Fruit fly (Drosophila melanogaster) whole organism, embryonic: ENCODE measurements around the gene CG11458.

Experiments
- Atf6 ChIP-seq: fragments of 200-800 bp; sonication (Bioruptor generic); IDR thresholded peaks from 2 replicates; pipeline ENCODE4 v1.3.6; 2022; ENCODE audit warnings: missing biosample characterization, missing genetic modification characterization
- CG10979 ChIP-seq: fragments of 200-800 bp; sonication (Bioruptor generic); optimal IDR thresholded peaks from 2 replicates; lab custom pipeline; 2018; ENCODE audit warnings: missing biosample characterization, mild to moderate bottlenecking, missing genetic modification characterization, moderate library complexity
- CG12155 ChIP-seq: fragments of 200-800 bp; sonication (Bioruptor generic); optimal IDR thresholded peaks from 3 replicates; lab custom pipeline; 2016; ENCODE audit warnings: missing biosample characterization, missing genetic modification characterization
- CG12391 ChIP-seq: fragments of 200-800 bp; sonication (Bioruptor generic); optimal IDR thresholded peaks from 3 replicates; lab custom pipeline; 2018; ENCODE audit warnings: missing biosample characterization, mild to moderate bottlenecking, missing genetic modification characterization, moderate library complexity
- CG13424 ChIP-seq: fragments of 200-800 bp; sonication (Bioruptor generic); optimal IDR thresholded peaks from 2 replicates; lab custom pipeline; 2019; ENCODE audit warnings: missing biosample characterization, mild to moderate bottlenecking, missing genetic modification characterization, moderate library complexity
- CG13775 ChIP-seq: fragments of 200-800 bp; sonication (Bioruptor generic); optimal IDR thresholded peaks from 3 replicates; lab custom pipeline; 2017; ENCODE audit warnings: missing biosample characterization, mild to moderate bottlenecking, missing genetic modification characterization
- CG17361 ChIP-seq: fragments of 200-800 bp; sonication (Bioruptor generic); IDR thresholded peaks from 3 replicates; pipeline ENCODE4 v1.3.6; 2022; ENCODE audit warnings: missing biosample characterization, missing genetic modification characterization
- CG17829 ChIP-seq: fragments of 200-800 bp; optimal IDR thresholded peaks from 2 replicates; lab custom pipeline; 2019; ENCODE audit warnings: missing biosample characterization, mild to moderate bottlenecking, missing genetic modification characterization, moderate library complexity
- CG18262 ChIP-seq: fragments of 200-800 bp; optimal IDR thresholded peaks from 3 replicates; lab custom pipeline; 2019; ENCODE audit warnings: missing biosample characterization, mild to moderate bottlenecking, missing genetic modification characterization, moderate library complexity
- CG31224 ChIP-seq: fragments of 200-800 bp; sonication (Bioruptor generic); IDR thresholded peaks from 2 replicates; pipeline ENCODE4 v1.3.6; 2022; ENCODE audit warnings: missing biosample characterization, missing genetic modification characterization
- CG32767 ChIP-seq: fragments of 200-800 bp; sonication (Bioruptor generic); IDR thresholded peaks from 2 replicates; pipeline ENCODE4 v1.3.6; 2022; ENCODE audit warnings: missing biosample characterization, missing genetic modification characterization
- CG3407 ChIP-seq: fragments of 200-800 bp; sonication (Bioruptor generic); optimal IDR thresholded peaks from 2 replicates; lab custom pipeline; 2018; ENCODE audit warnings: missing biosample characterization, mild to moderate bottlenecking, missing genetic modification characterization
- CG7271 ChIP-seq: fragments of 200-800 bp; sonication (Bioruptor generic); optimal IDR thresholded peaks from 2 replicates; lab custom pipeline; 2018; ENCODE audit warnings: missing biosample characterization, mild to moderate bottlenecking, missing genetic modification characterization, moderate library complexity
- CG7556 ChIP-seq: fragments of 200-800 bp; sonication (Bioruptor generic); optimal IDR thresholded peaks from 2 replicates; lab custom pipeline; 2017; ENCODE audit warnings: missing biosample characterization, mild to moderate bottlenecking, missing genetic modification characterization
- CrebB ChIP-seq: fragments of 200-800 bp; sonication (Bioruptor generic); optimal IDR thresholded peaks from 3 replicates; lab custom pipeline; 2018; ENCODE audit warnings: missing biosample characterization, mild to moderate bottlenecking, missing genetic modification characterization
- Dll ChIP-seq: fragments of 200-800 bp; sonication (Bioruptor generic); IDR thresholded peaks from 4 replicates; pipeline ENCODE4 v1.3.6; 2022; ENCODE audit warnings: missing biosample characterization, missing genetic modification characterization; ENCODE audit not compliant: partially characterized antibody
- H2.0 ChIP-seq: fragments of 200-800 bp; sonication (Bioruptor generic); IDR thresholded peaks from 2 replicates; pipeline ENCODE4 v1.3.6; 2022; ENCODE audit warnings: missing biosample characterization, missing genetic modification characterization
- HLHmδ ChIP-seq: fragments of 200-800 bp; sonication (Bioruptor generic); optimal IDR thresholded peaks from 2 replicates; lab custom pipeline; 2018; ENCODE audit warnings: missing biosample characterization, mild to moderate bottlenecking, missing genetic modification characterization, moderate library complexity
- Hr78 ChIP-seq, 2 experiments: fragments of 200-800 bp in 1 of 2; fragments of >200 bp in 1 of 2; sonication (Bioruptor generic) in 1 of 2; optimal IDR thresholded peaks; 2 replicates each; lab custom pipeline; 2017 to 2019; ENCODE audit warnings: missing biosample characterization in 2 of 2, missing genetic modification characterization in 2 of 2, mild to moderate bottlenecking in 1 of 2, moderate library complexity in 1 of 2
- Kr ChIP-seq: fragments of 200-800 bp; sonication (Bioruptor generic); optimal IDR thresholded peaks from 2 replicates; lab custom pipeline; 2017; ENCODE audit warnings: missing biosample characterization, mild to moderate bottlenecking, missing genetic modification characterization
- Med ChIP-seq: fragments of 200-800 bp; sonication (Bioruptor generic); peaks from one replicate; lab custom pipeline; 2016; ENCODE audit warnings: missing biosample characterization, missing genetic modification characterization, mild to moderate bottlenecking, inconsistent platforms, moderate library complexity
- Nf-YB ChIP-seq: fragments of 200-800 bp; sonication (Bioruptor generic); optimal IDR thresholded peaks from 3 replicates; lab custom pipeline; 2019; ENCODE audit warnings: missing biosample characterization, mild to moderate bottlenecking, missing genetic modification characterization, moderate library complexity
- Nf-YC ChIP-seq: fragments of 200-800 bp; optimal IDR thresholded peaks from 3 replicates; lab custom pipeline; 2019; ENCODE audit warnings: missing biosample characterization, mild to moderate bottlenecking, missing genetic modification characterization, moderate library complexity
- NfI ChIP-seq: fragments of 200-800 bp; sonication (Bioruptor generic); optimal IDR thresholded peaks from 3 replicates; lab custom pipeline; 2018; ENCODE audit warnings: missing biosample characterization, mild to moderate bottlenecking, missing genetic modification characterization, moderate library complexity
- Sox100B ChIP-seq: fragments of 200-800 bp; sonication (Bioruptor generic); optimal IDR thresholded peaks from 3 replicates; lab custom pipeline; 2018; ENCODE audit warnings: missing biosample characterization, mild to moderate bottlenecking, missing genetic modification characterization
- Ssrp ChIP-seq: fragments of 200-800 bp; sonication (Bioruptor generic); optimal IDR thresholded peaks from 2 replicates; lab custom pipeline; 2018; ENCODE audit warnings: missing biosample characterization, mild to moderate bottlenecking, missing genetic modification characterization, moderate library complexity
- Vsx1 ChIP-seq: fragments of 200-800 bp; sonication (Bioruptor generic); optimal IDR thresholded peaks from 2 replicates; lab custom pipeline; 2017; ENCODE audit warnings: missing biosample characterization, mild to moderate bottlenecking, missing genetic modification characterization, missing genetic modification reagents
- YL-1 ChIP-seq: fragments of 200-800 bp; sonication (Bioruptor generic); optimal IDR thresholded peaks from 3 replicates; lab custom pipeline; 2017; ENCODE audit warnings: missing biosample characterization, mild to moderate bottlenecking, missing genetic modification characterization
- bbx ChIP-seq: fragments of 200-800 bp; sonication (Bioruptor generic); IDR thresholded peaks from 2 replicates; pipeline ENCODE4 v1.3.6; 2022; ENCODE audit warnings: missing biosample characterization, missing genetic modification characterization; ENCODE audit not compliant: partially characterized antibody
- caup ChIP-seq: fragments of 200-800 bp; sonication (Bioruptor generic); optimal IDR thresholded peaks from 3 replicates; lab custom pipeline; 2017; ENCODE audit warnings: missing biosample characterization, mild to moderate bottlenecking, missing genetic modification characterization, moderate library complexity; ENCODE audit not compliant: severe bottlenecking
- crp ChIP-seq, 2 experiments: fragments of 200-800 bp; sonication (Bioruptor generic); optimal IDR thresholded peaks; 2 replicates in 1 of 2; 3 replicates in 1 of 2; lab custom pipeline; 2017; ENCODE audit warnings: missing biosample characterization in 2 of 2, missing genetic modification characterization in 2 of 2, mild to moderate bottlenecking in 1 of 2, moderate library complexity in 1 of 2
- exex ChIP-seq: fragments of 200-800 bp; sonication (Bioruptor generic); optimal IDR thresholded peaks from 4 replicates; lab custom pipeline; 2018; ENCODE audit warnings: missing biosample characterization, mild to moderate bottlenecking, missing genetic modification characterization, moderate library complexity
- fd64A ChIP-seq: fragments of 200-800 bp; sonication (Bioruptor generic); optimal IDR thresholded peaks from 3 replicates; lab custom pipeline; 2018; ENCODE audit warnings: missing biosample characterization, mild to moderate bottlenecking, missing genetic modification characterization
- fd96Cb ChIP-seq: fragments of 200-800 bp; sonication (Bioruptor generic); optimal IDR thresholded peaks from 2 replicates; lab custom pipeline; 2018; ENCODE audit warnings: missing biosample characterization, mild to moderate bottlenecking, missing genetic modification characterization, moderate library complexity
- gem ChIP-seq: fragments of 200-800 bp; sonication (Bioruptor generic); optimal IDR thresholded peaks from 2 replicates; lab custom pipeline; 2019; ENCODE audit warnings: missing biosample characterization, mild to moderate bottlenecking, missing genetic modification characterization, moderate library complexity
- grn ChIP-seq: fragments of 200-800 bp; sonication (Bioruptor generic); optimal IDR thresholded peaks from 3 replicates; lab custom pipeline; 2017; ENCODE audit warnings: missing biosample characterization, missing genetic modification characterization
- gsb-n ChIP-seq: fragments of 200-800 bp; sonication (Bioruptor generic); optimal IDR thresholded peaks from 3 replicates; lab custom pipeline; 2018; ENCODE audit warnings: missing biosample characterization, mild to moderate bottlenecking, missing genetic modification characterization
- her ChIP-seq: fragments of 200-800 bp; sonication (Bioruptor generic); optimal IDR thresholded peaks from 2 replicates; lab custom pipeline; 2016; ENCODE audit warnings: missing biosample characterization, missing genetic modification characterization
- luna ChIP-seq: fragments of 200-800 bp; sonication (Bioruptor generic); optimal IDR thresholded peaks from 2 replicates; lab custom pipeline; 2016; ENCODE audit warnings: missing biosample characterization, missing genetic modification characterization
- oc ChIP-seq: fragments of 200-800 bp; sonication (Bioruptor generic); optimal IDR thresholded peaks from 2 replicates; lab custom pipeline; 2018; ENCODE audit warnings: missing biosample characterization, mild to moderate bottlenecking, missing genetic modification characterization, moderate library complexity
- onecut ChIP-seq: fragments of 200-800 bp; sonication (Bioruptor generic); IDR thresholded peaks from 2 replicates; pipeline ENCODE4 v1.3.6; 2022; ENCODE audit warnings: missing biosample characterization, missing genetic modification characterization
- phol ChIP-seq: fragments of 200-800 bp; sonication (Bioruptor generic); optimal IDR thresholded peaks from 3 replicates; lab custom pipeline; 2018; ENCODE audit warnings: missing biosample characterization, mild to moderate bottlenecking, missing genetic modification characterization, moderate library complexity
- row ChIP-seq: fragments of 200-800 bp; sonication (Bioruptor generic); IDR thresholded peaks from 3 replicates; pipeline ENCODE4 v1.3.6; 2022; ENCODE audit warnings: missing biosample characterization, missing genetic modification characterization
- sd ChIP-seq: fragments of 200-800 bp; sonication (Bioruptor generic); optimal IDR thresholded peaks from 3 replicates; lab custom pipeline; 2018; ENCODE audit warnings: missing biosample characterization, mild to moderate bottlenecking, missing genetic modification characterization, moderate library complexity
- so ChIP-seq: fragments of 200-800 bp; sonication (Bioruptor generic); IDR thresholded peaks from 3 replicates; pipeline ENCODE4 v1.3.6; 2022; ENCODE audit warnings: missing biosample characterization, missing genetic modification characterization
- tll ChIP-seq, 2 experiments: fragments of 200-800 bp in 1 of 2; fragments of >200 bp in 1 of 2; sonication (Bioruptor generic) in 1 of 2; optimal IDR thresholded peaks; 2 replicates each; lab custom pipeline; 2017 to 2019; ENCODE audit warnings: missing biosample characterization in 2 of 2, missing genetic modification characterization in 2 of 2, mild to moderate bottlenecking in 1 of 2, moderate library complexity in 1 of 2
- vvl ChIP-seq: fragments of 200-800 bp; sonication (Bioruptor generic); IDR thresholded peaks from 2 replicates; pipeline ENCODE4 v1.3.6; 2022; ENCODE audit warnings: missing biosample characterization, missing genetic modification characterization
- zen ChIP-seq: fragments of 200-800 bp; sonication (Bioruptor generic); optimal IDR thresholded peaks from 3 replicates; lab custom pipeline; 2018; ENCODE audit warnings: missing biosample characterization, mild to moderate bottlenecking, missing genetic modification characterization, moderate library complexity

CG11458 gene

DNA sequence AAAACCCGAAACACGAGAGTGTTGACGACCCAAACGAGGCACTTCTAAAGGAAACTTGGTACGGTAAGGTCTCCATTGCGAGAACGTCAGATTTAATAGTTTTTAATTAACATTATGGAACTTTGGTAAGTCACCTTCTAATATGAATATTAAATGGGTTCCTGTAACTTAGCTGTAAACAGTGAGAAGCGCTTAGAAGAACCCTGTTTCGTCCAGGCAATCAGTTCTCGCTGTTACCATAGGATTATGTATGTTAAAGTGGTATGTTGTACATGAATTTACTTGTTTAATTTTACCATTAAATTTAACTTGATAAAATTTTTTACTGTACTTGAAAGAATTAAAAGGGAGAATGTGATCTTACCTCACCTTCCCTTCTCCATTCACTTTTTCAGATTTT is 16.3 kb downstream of the CG11458 start (continued):
- TF ChIP-seq sd (tag; lab: Kevin White, UChicago) (no peak), CG17361 (peak; percentile 52; the same call in 2 of the 3 replicates), her (GFP tag; lab: Kevin White, UChicago) (no peak), CG18262 (tag; lab: Kevin White, UChicago) (peak; percentile 43), fd96Cb (tag; lab: Kevin White, UChicago) (peak; percentile 25), CG7556 (no peak), NfI (GFP tag; lab: Kevin White, UChicago) (peak; percentile 19), row (GFP tag; lab: Robert Waterston, UW) (peak; percentile 36; the same call in 1 of the 3 replicates), gem (tag; lab: Kevin White, UChicago) (peak; percentile 54), crp (GFP tag; optimal IDR thresholded peaks at IDR 0.05; lab: Kevin White, UChicago) (no peak), Hr78 (GFP tag; optimal IDR thresholded peaks at IDR 0.05; lab: Kevin White, UChicago) (no peak), CG12155 (GFP tag; lab: Kevin White, UChicago) (no peak), CG13775 (GFP tag; lab: Kevin White, UChicago) (peak; percentile 4), Ssrp (peak; percentile 27), CrebB (tag; lab: Kevin White, UChicago) (no peak), CG32767 (no peak), phol (peak; percentile 41), CG10979 (tag; lab: Kevin White, UChicago) (peak; percentile 39), YL-1 (GFP tag; lab: Kevin White, UChicago) (no peak), CG31224 (GFP tag; lab: Robert Waterston, UW) (no peak), fd64A (no peak), CG12391 (peak; percentile 3)

- no peak for TF ChIP-seq CG7271
- TF ChIP-seq gsb-n (tag; lab: Kevin White, UChicago): peak; percentile 64
- TF ChIP-seq caup: peak; percentile 12
- TF ChIP-seq onecut (GFP tag; lab: Robert Waterston, UW): peak; percentile 20; the same call in 1 of the 2 replicates
- TF ChIP-seq so (GFP tag; lab: Robert Waterston, UW): peak; percentile 37; the same call in 1 of the 3 replicates
- TF ChIP-seq Dll (GFP tag; lab: Robert Waterston, UW): no peak
- no peak for TF ChIP-seq H2.0 (GFP tag; lab: Robert Waterston, UW)
- peak; percentile 47 for TF ChIP-seq zen (tag; lab: Kevin White, UChicago)
- peak; percentile 54 for TF ChIP-seq oc (tag; lab: Kevin White, UChicago)
- TF ChIP-seq Kr: peak; percentile 90
- TF ChIP-seq Ssrp: no peak
- TF ChIP-seq HLHmδ (GFP tag; lab: Kevin White, UChicago): peak; percentile 30
- TF ChIP-seq luna (GFP tag; lab: Kevin White, UChicago): no peak
- peak; percentile 47 for TF ChIP-seq exex
- peak; percentile 44; the same call in 1 of the 2 replicates for TF ChIP-seq vvl (GFP tag; lab: Robert Waterston, UW)
- TF ChIP-seq bbx (GFP tag; lab: Robert Waterston, UW): peak; percentile 18; the same call in 1 of the 2 replicates
- TF ChIP-seq Atf6 (GFP tag; lab: Robert Waterston, UW): 0 out of 2 replicates have a peak, but pooled peaks have one; percentile 19
- TF ChIP-seq Med: peak; percentile 64
- peak; percentile 32 for TF ChIP-seq Vsx1 (GFP tag; lab: Kevin White, UChicago)
- peak; percentile 23 for TF ChIP-seq CG3407 (GFP tag; lab: Kevin White, UChicago)
- peak; percentile 45 for TF ChIP-seq Nf-YB (GFP tag; lab: Kevin White, UChicago)
- TF ChIP-seq CG13424 (tag; lab: Kevin White, UChicago): peak; percentile 13
- TF ChIP-seq tll (GFP tag; optimal IDR thresholded peaks at IDR 0.05; lab: Kevin White, UChicago): peak in 1 of 2 experiments; percentile 97
- TF ChIP-seq CG17829 (tag; lab: Kevin White, UChicago): no peak
- peak; percentile 25 for TF ChIP-seq Nf-YC (tag; lab: Kevin White, UChicago)
- TF ChIP-seq grn (GFP tag; lab: Kevin White, UChicago): peak; percentile 98
- peak; percentile 5 for TF ChIP-seq Sox100B (GFP tag; lab: Kevin White, UChicago)
These were observed 16.8 kb downstream of the CG11458 start for dm6 chr3L:20922279-20922830.
